Worm (Caenorhabditis elegans) whole organism, L3 larva: ENCODE measurements around the gene C27H5.6.

ENCODE experiments used
- R02D3.7 ChIP-seq: fragments of 150-350 bp; optimal IDR thresholded peaks from 2 replicates; lab custom pipeline; 2014; ENCODE audit warnings: missing biosample characterization, missing genetic modification characterization
- ZK546.5 ChIP-seq: sonication (generic microtip); optimal IDR thresholded peaks from 2 replicates; lab custom pipeline; 2017; ENCODE audit warnings: missing biosample characterization, missing genetic modification characterization
- aly-2 ChIP-seq: fragments of 150-350 bp; optimal IDR thresholded peaks from 2 replicates; lab custom pipeline; 2014; ENCODE audit warnings: missing biosample characterization, missing genetic modification characterization
- ama-1 ChIP-seq: fragments of 150-350 bp; optimal IDR thresholded peaks from 2 replicates; lab custom pipeline; 2018
- ceh-16 ChIP-seq: sonication (generic microtip); optimal IDR thresholded peaks from 2 replicates; lab custom pipeline; 2017; ENCODE audit warnings: missing biosample characterization, missing genetic modification characterization
- ceh-28 ChIP-seq: fragments of 150-350 bp; optimal IDR thresholded peaks from 2 replicates; lab custom pipeline; 2014; ENCODE audit warnings: missing biosample characterization, missing genetic modification reagents, missing genetic modification characterization
- ceh-82 ChIP-seq: fragments of 150-350 bp; optimal IDR thresholded peaks from 2 replicates; lab custom pipeline; 2014; ENCODE audit warnings: missing biosample characterization, missing genetic modification characterization
- ceh-9 ChIP-seq: sonication (generic microtip); optimal IDR thresholded peaks from 2 replicates; lab custom pipeline; 2018; ENCODE audit warnings: missing biosample characterization, missing genetic modification characterization
- daf-12 ChIP-seq: fragments of 150-350 bp; optimal IDR thresholded peaks from 2 replicates; lab custom pipeline; 2014; ENCODE audit warnings: missing biosample characterization, missing genetic modification reagents, missing genetic modification characterization
- egl-27 ChIP-seq: sonication (generic microtip); optimal IDR thresholded peaks from 4 replicates; lab custom pipeline; 2017; ENCODE audit warnings: missing biosample characterization, missing genetic modification reagents, missing genetic modification characterization
- egl-5 ChIP-seq: fragments of 150-350 bp; optimal IDR thresholded peaks from 2 replicates; lab custom pipeline; 2017; ENCODE audit warnings: missing biosample characterization, missing genetic modification reagents, missing genetic modification characterization, inconsistent platforms
- elt-1 ChIP-seq: fragments of 150-350 bp; optimal IDR thresholded peaks from 2 replicates; lab custom pipeline; 2014; ENCODE audit warnings: missing biosample characterization, missing genetic modification characterization
- elt-2 ChIP-seq: sonication (generic microtip); optimal IDR thresholded peaks from 2 replicates; lab custom pipeline; 2016; ENCODE audit warnings: missing genetic modification reagents, mild to moderate bottlenecking, missing genetic modification characterization, missing compliant biosample characterization
- elt-3 ChIP-seq, 3 experiments: fragments of 150-350 bp in 1 of 3; sonication (generic microtip) in 2 of 3; optimal IDR thresholded peaks; 2 replicates in 2 of 3; 4 replicates in 1 of 3; lab custom pipeline; 2014 to 2017; ENCODE audit warnings: missing biosample characterization in 3 of 3, missing genetic modification characterization in 3 of 3
- eor-1 ChIP-seq, 2 experiments: fragments of 150-350 bp; optimal IDR thresholded peaks; 2 replicates each; lab custom pipeline; 2014 to 2018; ENCODE audit warnings: missing biosample characterization in 2 of 2, missing genetic modification characterization in 2 of 2
- fkh-10 ChIP-seq: sonication (generic microtip); optimal IDR thresholded peaks from 2 replicates; lab custom pipeline; 2017; ENCODE audit warnings: missing biosample characterization, missing genetic modification reagents, missing genetic modification characterization
- fkh-2 ChIP-seq: fragments of 150-350 bp; optimal IDR thresholded peaks from 2 replicates; lab custom pipeline; 2014; ENCODE audit warnings: missing biosample characterization, missing genetic modification reagents, missing genetic modification characterization
- fos-1 ChIP-seq: fragments of 150-350 bp; optimal IDR thresholded peaks from 2 replicates; lab custom pipeline; 2014; ENCODE audit warnings: missing biosample characterization, missing genetic modification characterization
- hmg-11 ChIP-seq: sonication (generic microtip); optimal IDR thresholded peaks from 2 replicates; lab custom pipeline; 2016; ENCODE audit warnings: missing genetic modification characterization, missing compliant biosample characterization
- jun-1 ChIP-seq: fragments of 150-350 bp; optimal IDR thresholded peaks from 2 replicates; lab custom pipeline; 2014; ENCODE audit warnings: missing biosample characterization, missing genetic modification reagents, missing genetic modification characterization
- lin-15B ChIP-seq: fragments of 150-350 bp; optimal IDR thresholded peaks from 2 replicates; lab custom pipeline; 2014; ENCODE audit warnings: missing biosample characterization, missing genetic modification characterization
- lin-39 ChIP-seq: fragments of 150-350 bp; optimal IDR thresholded peaks from 2 replicates; lab custom pipeline; 2018; ENCODE audit warnings: missing biosample characterization, missing genetic modification reagents, missing genetic modification characterization
- lsy-12 ChIP-seq: sonication (generic microtip); optimal IDR thresholded peaks from 2 replicates; lab custom pipeline; 2016; ENCODE audit warnings: mild to moderate bottlenecking, missing genetic modification characterization, missing compliant biosample characterization
- mdl-1 ChIP-seq: fragments of 150-350 bp; optimal IDR thresholded peaks from 2 replicates; lab custom pipeline; 2014; ENCODE audit warnings: missing biosample characterization, missing genetic modification characterization
- mml-1 ChIP-seq: fragments of 150-350 bp; sonication (generic microtip); optimal IDR thresholded peaks from 3 replicates; lab custom pipeline; 2014; ENCODE audit warnings: missing biosample characterization, missing genetic modification characterization
- nfya-1 ChIP-seq: sonication (generic microtip); optimal IDR thresholded peaks from 2 replicates; lab custom pipeline; 2017; ENCODE audit warnings: missing genetic modification characterization, mild to moderate bottlenecking, missing compliant biosample characterization, antibody characterized with exemption, moderate library complexity; ENCODE audit not compliant: insufficient read depth
- nhr-12 ChIP-seq: fragments of 150-350 bp; optimal IDR thresholded peaks from 2 replicates; lab custom pipeline; 2014; ENCODE audit warnings: missing biosample characterization, missing genetic modification characterization
- nhr-23 ChIP-seq: fragments of 150-350 bp; optimal IDR thresholded peaks from 2 replicates; lab custom pipeline; 2014; ENCODE audit warnings: missing biosample characterization, missing genetic modification reagents, missing genetic modification characterization
- nhr-237 ChIP-seq: fragments of 150-350 bp; optimal IDR thresholded peaks from 2 replicates; lab custom pipeline; 2014; ENCODE audit warnings: missing biosample characterization, missing genetic modification characterization
- nhr-25 ChIP-seq: sonication (generic microtip); optimal IDR thresholded peaks from 2 replicates; lab custom pipeline; 2017; ENCODE audit warnings: missing biosample characterization, missing genetic modification characterization
- nhr-28 ChIP-seq: fragments of 150-350 bp; optimal IDR thresholded peaks from 2 replicates; lab custom pipeline; 2014; ENCODE audit warnings: missing biosample characterization, missing genetic modification characterization
- nhr-43 ChIP-seq: sonication (generic microtip); optimal IDR thresholded peaks from 2 replicates; lab custom pipeline; 2016; ENCODE audit warnings: mild to moderate bottlenecking, missing genetic modification characterization, missing compliant biosample characterization; ENCODE audit not compliant: poor library complexity, severe bottlenecking
- nhr-67 ChIP-seq: fragments of 150-350 bp; optimal IDR thresholded peaks from 2 replicates; lab custom pipeline; 2014; ENCODE audit warnings: missing biosample characterization, missing genetic modification characterization
- nhr-76 ChIP-seq: fragments of 150-350 bp; sonication (generic microtip); optimal IDR thresholded peaks from 5 replicates; lab custom pipeline; 2014; ENCODE audit warnings: missing biosample characterization, missing genetic modification characterization
- nhr-77 ChIP-seq: fragments of 150-350 bp; optimal IDR thresholded peaks from 2 replicates; lab custom pipeline; 2014; ENCODE audit warnings: missing biosample characterization, missing genetic modification characterization
- pha-4 ChIP-seq: fragments of 150-350 bp; optimal IDR thresholded peaks from 2 replicates; lab custom pipeline; 2014; ENCODE audit warnings: missing biosample characterization, missing genetic modification reagents, missing genetic modification characterization
- pqm-1 ChIP-seq: fragments of 150-350 bp; optimal IDR thresholded peaks from 2 replicates; lab custom pipeline; 2017; ENCODE audit warnings: missing biosample characterization, missing genetic modification characterization, inconsistent platforms
- sea-2 ChIP-seq: fragments of 150-350 bp; sonication (generic microtip); optimal IDR thresholded peaks from 4 replicates; lab custom pipeline; 2014; ENCODE audit warnings: missing biosample characterization, missing genetic modification reagents, missing genetic modification characterization
- skn-1 ChIP-seq: fragments of 150-350 bp; optimal IDR thresholded peaks from 2 replicates; lab custom pipeline; 2014; ENCODE audit warnings: missing biosample characterization, missing genetic modification characterization
- snpc-4 ChIP-seq: fragments of 150-350 bp; optimal IDR thresholded peaks from 2 replicates; lab custom pipeline; 2014; ENCODE audit warnings: missing biosample characterization, missing genetic modification characterization
- tbx-2 ChIP-seq: sonication (generic microtip); optimal IDR thresholded peaks from 2 replicates; lab custom pipeline; 2016; ENCODE audit warnings: mild to moderate bottlenecking, missing genetic modification characterization, missing compliant biosample characterization
- unc-39 ChIP-seq: sonication (generic microtip); optimal IDR thresholded peaks from 4 replicates; lab custom pipeline; 2017; ENCODE audit warnings: missing biosample characterization, missing genetic modification characterization
- unc-62 ChIP-seq: fragments of 150-350 bp; sonication (generic microtip); optimal IDR thresholded peaks from 4 replicates; lab custom pipeline; 2014; ENCODE audit warnings: missing biosample characterization, missing genetic modification reagents, missing genetic modification characterization
- zag-1 ChIP-seq: fragments of 150-350 bp; optimal IDR thresholded peaks from 2 replicates; lab custom pipeline; 2014; ENCODE audit warnings: missing biosample characterization, missing genetic modification characterization
- ztf-11 ChIP-seq: fragments of 150-350 bp; optimal IDR thresholded peaks from 2 replicates; lab custom pipeline; 2014; ENCODE audit warnings: missing biosample characterization, missing genetic modification characterization
- ztf-4 ChIP-seq: fragments of 150-350 bp; optimal IDR thresholded peaks from 2 replicates; lab custom pipeline; 2014; ENCODE audit warnings: missing biosample characterization, missing genetic modification characterization

The C27H5.6 gene

DNA sequence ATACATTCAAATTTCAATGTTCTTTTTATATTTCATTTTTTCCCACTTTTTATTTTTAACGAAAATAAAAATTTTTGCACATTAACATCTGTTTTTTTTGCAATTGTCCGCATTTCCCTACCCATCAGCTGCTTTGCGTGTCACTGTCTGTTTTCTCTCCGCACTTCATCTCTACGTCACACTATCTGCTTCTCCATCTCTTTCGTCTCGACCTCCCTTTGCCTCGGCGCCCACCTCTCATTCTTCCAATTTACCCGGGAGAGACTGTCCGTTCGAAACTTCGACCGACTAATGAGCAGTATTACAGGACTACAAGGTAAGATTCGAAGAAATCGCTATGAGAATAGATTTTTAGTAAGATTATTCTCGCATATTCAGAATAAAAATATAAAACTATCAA, 31.6 kb downstream of the C27H5.6 start, which contains the start of gene C27H5.2:
Gene C27H5.2, plus strand, starts transcription at position 190 of the 400 bp plus-strand sequence.
- peak; percentile 20 for TF ChIP-seq elt-2
- TF ChIP-seq nhr-43 (tag; lab: Kevin White, UChicago): no peak
- no peak for TF ChIP-seq ztf-4 (tag; lab: Kevin White, UChicago)
- TF ChIP-seq nhr-25 (tag; lab: Kevin White, UChicago): peak; percentile 13
- TF ChIP-seq nhr-76: no peak
- TF ChIP-seq ama-1: peak; percentile 27
- TF ChIP-seq mml-1 (tag; lab: Kevin White, UChicago): no peak
- no peak for TF ChIP-seq nhr-237 (tag; lab: Kevin White, UChicago)
- no peak for TF ChIP-seq lin-15B (tag; lab: Kevin White, UChicago)

DNA sequence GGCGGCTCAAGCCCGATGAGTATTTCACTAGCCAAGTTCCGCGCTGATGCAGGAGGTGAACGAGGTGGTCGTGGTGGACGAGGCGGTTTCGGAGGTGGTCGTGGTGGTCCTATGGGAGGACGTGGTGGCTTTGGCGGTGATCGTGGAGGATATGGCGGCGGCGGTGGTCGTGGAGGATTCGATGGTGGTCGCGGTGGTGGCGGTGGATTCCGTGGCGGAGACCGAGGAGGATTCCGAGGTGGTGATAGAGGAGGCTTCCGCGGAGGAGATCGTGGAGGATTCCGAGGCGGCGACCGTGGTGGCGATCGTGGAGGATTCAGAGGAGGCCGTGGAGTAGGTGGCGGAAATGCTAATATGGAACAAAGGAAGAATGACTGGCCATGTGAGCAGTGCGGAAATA, 32.3 kb downstream of the C27H5.6 start:
- TF ChIP-seq egl-5 (tag; lab: Kevin White, UChicago): no peak
- TF ChIP-seq ztf-4 (tag; lab: Kevin White, UChicago): no peak
- no peak for TF ChIP-seq nhr-12 (tag; lab: Kevin White, UChicago)
- no peak for TF ChIP-seq fos-1 (tag; lab: Kevin White, UChicago)
- no peak for TF ChIP-seq tbx-2 (tag; lab: Kevin White, UChicago)
- TF ChIP-seq lin-39 (tag; lab: Kevin White, UChicago): no peak
- TF ChIP-seq jun-1: no peak
- TF ChIP-seq unc-62: no peak
- no peak for TF ChIP-seq R02D3.7 (tag; lab: Kevin White, UChicago)
- TF ChIP-seq nhr-67: no peak

DNA sequence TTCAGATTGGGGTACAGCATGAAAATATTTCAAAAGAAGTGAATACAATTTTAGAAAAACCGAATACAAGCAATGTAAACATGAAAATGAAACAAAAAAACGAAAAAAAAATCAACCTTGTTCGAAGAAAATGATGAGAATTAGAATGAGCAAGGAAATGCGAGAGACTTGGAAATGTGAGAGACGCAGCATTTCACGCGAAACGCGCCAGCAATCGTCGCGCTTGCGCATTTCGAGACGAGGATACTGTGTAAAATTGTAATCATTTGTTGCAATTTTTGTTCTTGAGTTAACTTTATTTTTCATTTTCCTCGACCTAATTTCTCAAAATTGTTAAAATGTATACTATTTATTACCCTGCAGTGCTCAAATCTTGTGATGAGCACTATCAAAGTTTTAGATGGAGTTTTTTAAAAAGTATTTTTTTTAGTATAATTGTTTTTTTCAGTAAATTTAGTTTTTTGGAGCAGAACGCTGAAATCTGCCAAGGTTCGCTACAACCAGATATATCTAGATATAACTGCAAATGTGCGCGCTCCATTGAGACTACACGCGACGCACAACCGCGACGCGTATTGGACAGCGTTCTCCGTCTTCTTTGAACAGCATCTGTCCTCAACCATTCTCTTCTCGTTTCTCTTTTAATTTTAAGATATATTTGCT, 34.9 kb downstream of the C27H5.6 start, which contains the start of gene fust-1:
Gene fust-1, plus strand, starts transcription at position 613 of the 663 bp plus-strand sequence.
- TF ChIP-seq tbx-2 (tag; lab: Kevin White, UChicago) (peak; percentile 94), jun-1 (peak; percentile 93), ceh-9 (tag; lab: Kevin White, UChicago) (no peak), ZK546.5 (tag; lab: Kevin White, UChicago) (peak; percentile 59), elt-1 (tag; lab: Kevin White, UChicago) (peak; percentile 22), ceh-16 (tag; lab: Kevin White, UChicago) (no peak), snpc-4 (tag; lab: Kevin White, UChicago) (peak; percentile 91), nhr-77 (tag; lab: Kevin White, UChicago) (peak; percentile 77), fos-1 (tag; lab: Kevin White, UChicago) (no peak), mml-1 (tag; lab: Kevin White, UChicago) (no peak), nfya-1 (peak; percentile 94), ceh-28 (tag; lab: Kevin White, UChicago) (peak; percentile 86), nhr-23 (tag; lab: Kevin White, UChicago) (peak; percentile 96), nhr-237 (tag; lab: Kevin White, UChicago) (no peak), pqm-1 (tag; lab: Kevin White, UChicago) (peak; percentile 82), daf-12 (tag; lab: Kevin White, UChicago) (no peak), unc-39 (tag; lab: Kevin White, UChicago) (no peak), unc-62 (peak; percentile 26), lin-39 (tag; lab: Kevin White, UChicago) (peak; percentile 87), nhr-25 (tag; lab: Kevin White, UChicago) (peak; percentile 96), nhr-43 (tag; lab: Kevin White, UChicago) (peak; percentile 96), R02D3.7 (tag; lab: Kevin White, UChicago) (peak; percentile 86), ceh-82 (tag; lab: Kevin White, UChicago) (peak; percentile 62), nhr-28 (tag; lab: Kevin White, UChicago) (no peak), fkh-10 (peak; percentile 65), skn-1 (tag; lab: Kevin White, UChicago) (peak; percentile 98), mdl-1 (tag; lab: Kevin White, UChicago) (peak; percentile 41), ama-1 (peak; percentile 54), nhr-67 (no peak), zag-1 (peak; percentile 74), hmg-11 (tag; lab: Kevin White, UChicago) (peak; percentile 95), elt-3 (tag; optimal IDR thresholded peaks at IDR 0.05; lab: Kevin White, UChicago) (peak in 1 of 3 experiments; percentile 66), ztf-4 (tag; lab: Kevin White, UChicago) (peak; percentile 79), fkh-2 (tag; lab: Kevin White, UChicago) (no peak), lin-15B (tag; lab: Kevin White, UChicago) (peak; percentile 91), lsy-12 (tag; lab: Kevin White, UChicago) (peak; percentile 93), eor-1 (tag; optimal IDR thresholded peaks at IDR 0.05; lab: Kevin White, UChicago) (peak in 1 of 2 experiments; percentile 75), sea-2 (no peak), nhr-12 (tag; lab: Kevin White, UChicago) (no peak), egl-27 (tag; lab: Kevin White, UChicago) (peak; percentile 68), aly-2 (tag; lab: Kevin White, UChicago) (peak; percentile 61), ztf-11 (tag; lab: Kevin White, UChicago) (no peak), elt-2 (peak; percentile 82), nhr-76 (no peak), pha-4 (tag; lab: Kevin White, UChicago) (peak; percentile 99)
